Worm (Caenorhabditis elegans) whole organism, L4 larva: Measurements from ENCODE around the gene srz-14.

Source experiments
- ceh-82 ChIP-seq: sonication (generic microtip); optimal IDR thresholded peaks from 2 replicates; lab custom pipeline; 2017; ENCODE audit warnings: missing biosample characterization, missing genetic modification characterization
- saeg-2 ChIP-seq: fragments of 200-800 bp; sonication (Bioruptor generic); IDR thresholded peaks from 2 replicates; pipeline ENCODE4 v1.3.6; 2022; ENCODE audit warnings: missing genetic modification reagents, missing genetic modification characterization, missing compliant biosample characterization

- TF ChIP-seq ceh-82 (tag; lab: Kevin White, UChicago): no peak
- TF ChIP-seq saeg-2 (GFP tag; lab: Robert Waterston, UW): no peak
Observed at ce11 chrV:16175757-16176156, 7.7 kb upstream of the srz-14 start, which contains the start of gene cyp-33D1.
